Fruit fly (Drosophila melanogaster) whole organism, embryonic: ENCODE measurements around the gene KP78a.

Source experiments
- Ada2b ChIP-seq: fragments of 200-800 bp; sonication (Bioruptor generic); IDR thresholded peaks from 2 replicates; pipeline ENCODE4 v1.3.6; 2022; ENCODE audit warnings: missing biosample characterization, missing genetic modification characterization
- CG11085 ChIP-seq: fragments of 200-800 bp; sonication (Bioruptor generic); IDR thresholded peaks from 2 replicates; pipeline ENCODE4 v1.3.6; 2022; ENCODE audit warnings: missing biosample characterization, missing genetic modification characterization
- CG11456 ChIP-seq: fragments of 200-800 bp; sonication (Bioruptor generic); IDR thresholded peaks from 3 replicates; pipeline ENCODE4 v1.3.6; 2022; ENCODE audit warnings: missing biosample characterization, missing genetic modification characterization
- CG11696 ChIP-seq: fragments of 200-800 bp; sonication (Bioruptor generic); IDR thresholded peaks from 2 replicates; pipeline ENCODE4 v1.3.6; 2022; ENCODE audit warnings: missing biosample characterization, missing genetic modification characterization
- CG12104 ChIP-seq: fragments of 200-800 bp; sonication (Bioruptor generic); optimal IDR thresholded peaks from 3 replicates; lab custom pipeline; 2016; ENCODE audit warnings: missing biosample characterization, missing genetic modification characterization
- CG13296 ChIP-seq: fragments of 200-800 bp; sonication (Bioruptor generic); optimal IDR thresholded peaks from 3 replicates; lab custom pipeline; 2018; ENCODE audit warnings: missing biosample characterization, mild to moderate bottlenecking, missing genetic modification characterization
- CG13424 ChIP-seq: fragments of 200-800 bp; sonication (Bioruptor generic); optimal IDR thresholded peaks from 2 replicates; lab custom pipeline; 2019; ENCODE audit warnings: missing biosample characterization, mild to moderate bottlenecking, missing genetic modification characterization, moderate library complexity
- CG15479 ChIP-seq: fragments of 200-800 bp; sonication (Bioruptor generic); optimal IDR thresholded peaks from 3 replicates; lab custom pipeline; 2019; ENCODE audit warnings: missing biosample characterization, mild to moderate bottlenecking, missing genetic modification characterization, moderate library complexity
- CG15514 ChIP-seq: fragments of 200-800 bp; sonication (Bioruptor generic); optimal IDR thresholded peaks from 3 replicates; lab custom pipeline; 2017; ENCODE audit warnings: missing biosample characterization, missing genetic modification characterization, mild to moderate bottlenecking, moderate library complexity, missing genetic modification reagents
- CG16863 ChIP-seq: fragments of 200-800 bp; sonication (Bioruptor generic); optimal IDR thresholded peaks from 3 replicates; lab custom pipeline; 2016; ENCODE audit warnings: missing biosample characterization, missing genetic modification characterization
- CG33213 ChIP-seq: fragments of 200-800 bp; sonication (Bioruptor generic); optimal IDR thresholded peaks from 3 replicates; lab custom pipeline; 2016; ENCODE audit warnings: missing biosample characterization, missing genetic modification characterization
- CG4820 ChIP-seq: fragments of 200-800 bp; sonication (Bioruptor generic); optimal IDR thresholded peaks from 3 replicates; lab custom pipeline; 2016; ENCODE audit warnings: missing biosample characterization, missing genetic modification characterization
- CG6254 ChIP-seq: fragments of 200-800 bp; sonication (Bioruptor generic); optimal IDR thresholded peaks from 3 replicates; lab custom pipeline; 2017; ENCODE audit warnings: mild to moderate bottlenecking, missing biosample characterization, missing genetic modification reagents, missing genetic modification characterization
- CG7745 ChIP-seq: fragments of 200-800 bp; sonication (Bioruptor generic); optimal IDR thresholded peaks from 2 replicates; lab custom pipeline; 2018; ENCODE audit warnings: missing biosample characterization, mild to moderate bottlenecking, missing genetic modification characterization, moderate library complexity
- CG9215 ChIP-seq: fragments of 200-800 bp; sonication (Bioruptor generic); IDR thresholded peaks from 2 replicates; pipeline ENCODE4 v1.3.6; 2022; ENCODE audit warnings: missing biosample characterization, missing genetic modification characterization
- CrebB ChIP-seq: fragments of 200-800 bp; sonication (Bioruptor generic); optimal IDR thresholded peaks from 3 replicates; lab custom pipeline; 2018; ENCODE audit warnings: missing biosample characterization, mild to moderate bottlenecking, missing genetic modification characterization
- D ChIP-seq, 2 experiments: fragments of 200-800 bp in 1 of 2; fragments of >200 bp in 1 of 2; sonication (Bioruptor generic) in 1 of 2; optimal IDR thresholded peaks; 2 replicates in 1 of 2; 3 replicates in 1 of 2; lab custom pipeline; 2017; ENCODE audit warnings: mild to moderate bottlenecking in 1 of 2, missing biosample characterization in 1 of 2, missing genetic modification characterization in 1 of 2, missing genetic modification reagents in 1 of 2
- Ets97D ChIP-seq: fragments of 200-800 bp; sonication (Bioruptor generic); optimal IDR thresholded peaks from 3 replicates; lab custom pipeline; 2016; ENCODE audit warnings: missing biosample characterization, missing genetic modification characterization
- HmgZ ChIP-seq: fragments of 200-800 bp; sonication (Bioruptor generic); optimal IDR thresholded peaks from 2 replicates; lab custom pipeline; 2018; ENCODE audit warnings: missing biosample characterization, mild to moderate bottlenecking, missing genetic modification characterization
- Hsf ChIP-seq: fragments of 200-800 bp; sonication (Bioruptor generic); optimal IDR thresholded peaks from 3 replicates; lab custom pipeline; 2016; ENCODE audit warnings: missing biosample characterization, missing genetic modification characterization
- Jarid2 ChIP-seq: fragments of 200-800 bp; sonication (Bioruptor generic); optimal IDR thresholded peaks from 3 replicates; lab custom pipeline; 2017; ENCODE audit warnings: mild to moderate bottlenecking, missing biosample characterization, missing genetic modification reagents, missing genetic modification characterization
- Lhr ChIP-seq: fragments of 200-800 bp; sonication (Bioruptor generic); optimal IDR thresholded peaks from 3 replicates; lab custom pipeline; 2017; ENCODE audit warnings: mild to moderate bottlenecking, missing biosample characterization, missing genetic modification reagents, missing genetic modification characterization
- Mrtf ChIP-seq: fragments of 200-800 bp; sonication (Bioruptor generic); IDR thresholded peaks from 3 replicates; pipeline ENCODE4 v1.3.6; 2022; ENCODE audit warnings: missing biosample characterization, missing genetic modification characterization
- Ravus ChIP-seq: fragments of 200-800 bp; sonication (Bioruptor generic); IDR thresholded peaks from 2 replicates; pipeline ENCODE4 v1.3.6; 2022; ENCODE audit warnings: missing biosample characterization, missing genetic modification characterization
- Six4 ChIP-seq: fragments of 200-800 bp; sonication (Bioruptor generic); optimal IDR thresholded peaks from 2 replicates; lab custom pipeline; 2016; ENCODE audit warnings: missing biosample characterization, missing genetic modification characterization
- Ssrp ChIP-seq: fragments of 200-800 bp; sonication (Bioruptor generic); optimal IDR thresholded peaks from 2 replicates; lab custom pipeline; 2018; ENCODE audit warnings: missing biosample characterization, mild to moderate bottlenecking, missing genetic modification characterization, moderate library complexity
- Usf ChIP-seq: fragments of 200-800 bp; sonication (Bioruptor generic); optimal IDR thresholded peaks from 2 replicates; lab custom pipeline; 2017; ENCODE audit warnings: missing genotype, missing biosample characterization, missing genetic modification characterization
- Xrp1 ChIP-seq: fragments of 200-800 bp; sonication (Bioruptor generic); IDR thresholded peaks from 2 replicates; pipeline ENCODE4 v1.3.6; 2022; ENCODE audit warnings: missing biosample characterization, missing genetic modification characterization
- ac ChIP-seq: fragments of 200-800 bp; sonication (Bioruptor generic); optimal IDR thresholded peaks from 3 replicates; lab custom pipeline; 2017; ENCODE audit warnings: missing biosample characterization, mild to moderate bottlenecking, missing genetic modification characterization
- aop ChIP-seq: fragments of 200-800 bp; sonication (Bioruptor generic); IDR thresholded peaks from 2 replicates; pipeline ENCODE4 v1.3.6; 2022; ENCODE audit warnings: missing biosample characterization, missing genetic modification characterization
- az2 ChIP-seq: fragments of 200-800 bp; sonication (Bioruptor generic); optimal IDR thresholded peaks from 3 replicates; lab custom pipeline; 2016; ENCODE audit warnings: missing biosample characterization, missing genetic modification characterization
- ci ChIP-seq: fragments of 200-800 bp; sonication (Bioruptor generic); IDR thresholded peaks from 3 replicates; pipeline ENCODE4 v1.3.6; 2022; ENCODE audit warnings: missing biosample characterization, missing genetic modification characterization
- cwo ChIP-seq: fragments of 200-800 bp; sonication (Bioruptor generic); optimal IDR thresholded peaks from 3 replicates; lab custom pipeline; 2017; ENCODE audit warnings: missing biosample characterization, missing genetic modification characterization, mild to moderate bottlenecking, moderate library complexity, missing genetic modification reagents
- dimm ChIP-seq: fragments of 200-800 bp; sonication (Bioruptor generic); IDR thresholded peaks from 2 replicates; pipeline ENCODE4 v1.3.6; 2022; ENCODE audit warnings: missing biosample characterization, missing genetic modification characterization
- en ChIP-seq: fragments of 200-800 bp; sonication (Bioruptor generic); optimal IDR thresholded peaks from 2 replicates; lab custom pipeline; 2016; ENCODE audit warnings: missing biosample characterization, missing genetic modification characterization
- fd96Cb ChIP-seq: fragments of 200-800 bp; sonication (Bioruptor generic); optimal IDR thresholded peaks from 2 replicates; lab custom pipeline; 2018; ENCODE audit warnings: missing biosample characterization, mild to moderate bottlenecking, missing genetic modification characterization, moderate library complexity
- gro ChIP-seq: fragments of 200-800 bp; sonication (Bioruptor generic); optimal IDR thresholded peaks from 2 replicates; lab custom pipeline; 2016; ENCODE audit warnings: missing biosample characterization, missing genetic modification characterization
- gt ChIP-seq: fragments of 200-800 bp; sonication (Bioruptor generic); IDR thresholded peaks from 2 replicates; pipeline ENCODE4 v1.3.6; 2022; ENCODE audit warnings: missing biosample characterization, missing genetic modification characterization
- insv ChIP-seq, 2 experiments: fragments of 200-800 bp; sonication (Bioruptor generic); optimal IDR thresholded peaks; 3 replicates each; lab custom pipeline; 2016 to 2018; ENCODE audit warnings: missing biosample characterization in 2 of 2, missing genetic modification characterization in 2 of 2
- jumu ChIP-seq: fragments of 200-800 bp; sonication (Bioruptor generic); optimal IDR thresholded peaks from 3 replicates; lab custom pipeline; 2016; ENCODE audit warnings: missing biosample characterization, missing genetic modification characterization
- lov ChIP-seq, 2 experiments: fragments of 200-800 bp in 1 of 2; fragments of >200 bp in 1 of 2; sonication (Bioruptor generic) in 1 of 2; IDR thresholded peaks in 1 of 2; optimal IDR thresholded peaks in 1 of 2; 2 replicates in 1 of 2; 3 replicates in 1 of 2; pipeline versions ENCODE4 v1.3.6 to Lab custom; 2017 to 2022; ENCODE audit warnings: missing biosample characterization in 1 of 2, missing genetic modification characterization in 1 of 2
- mam ChIP-seq: fragments of 200-800 bp; sonication (Bioruptor generic); optimal IDR thresholded peaks from 3 replicates; lab custom pipeline; 2016; ENCODE audit warnings: missing biosample characterization, missing genetic modification characterization
- onecut ChIP-seq: fragments of 200-800 bp; sonication (Bioruptor generic); IDR thresholded peaks from 2 replicates; pipeline ENCODE4 v1.3.6; 2022; ENCODE audit warnings: missing biosample characterization, missing genetic modification characterization
- otp ChIP-seq: fragments of 200-800 bp; sonication (Bioruptor generic); IDR thresholded peaks from 3 replicates; pipeline ENCODE4, ENCODE4 v1.3.6; 2022; ENCODE audit warnings: missing biosample characterization, missing genetic modification characterization
- pb ChIP-seq: fragments of 200-800 bp; sonication (Bioruptor generic); optimal IDR thresholded peaks from 3 replicates; lab custom pipeline; 2016; ENCODE audit warnings: missing biosample characterization, missing genetic modification characterization
- ro ChIP-seq: fragments of 200-800 bp; sonication (Bioruptor generic); IDR thresholded peaks from 2 replicates; pipeline ENCODE4 v1.3.6; 2022; ENCODE audit warnings: missing biosample characterization, missing genetic modification characterization
- schlank ChIP-seq: fragments of 200-800 bp; sonication (Bioruptor generic); optimal IDR thresholded peaks from 2 replicates; lab custom pipeline; 2018; ENCODE audit warnings: missing biosample characterization, mild to moderate bottlenecking, missing genetic modification characterization
- sim ChIP-seq: fragments of 200-800 bp; sonication (Bioruptor generic); IDR thresholded peaks from 2 replicates; pipeline ENCODE4 v1.3.6; 2022; ENCODE audit warnings: missing biosample characterization, missing genetic modification characterization
- sqz ChIP-seq: fragments of 200-800 bp; sonication (Bioruptor generic); optimal IDR thresholded peaks from 3 replicates; lab custom pipeline; 2018; ENCODE audit warnings: missing biosample characterization, mild to moderate bottlenecking, missing genetic modification characterization
- tio ChIP-seq: fragments of 200-800 bp; sonication (Bioruptor generic); optimal IDR thresholded peaks from 2 replicates; lab custom pipeline; 2017; ENCODE audit warnings: missing biosample characterization, missing genetic modification characterization, inconsistent platforms

The KP78a gene

dm6 chr3R:11392805-11393204 lies 39.9 kb upstream of the KP78a start (continued):
- peak; percentile 62; the same call in 2 of the 3 replicates for TF ChIP-seq Mrtf (GFP tag; lab: Robert Waterston, UW)
- peak; percentile 17 for TF ChIP-seq CG16863 (GFP tag; lab: Kevin White, UChicago)
- peak; percentile 40 for TF ChIP-seq CrebB (tag; lab: Kevin White, UChicago)
- peak; percentile 7 for TF ChIP-seq HmgZ
- TF ChIP-seq sim (GFP tag; lab: Robert Waterston, UW): peak; percentile 68; the same call in 1 of the 2 replicates
- peak; percentile 86 for TF ChIP-seq onecut (GFP tag; lab: Robert Waterston, UW)
- TF ChIP-seq gt (GFP tag; lab: Robert Waterston, UW): peak; percentile 63
- TF ChIP-seq sqz (GFP tag; lab: Kevin White, UChicago): peak; percentile 72
- TF ChIP-seq cwo (GFP tag; lab: Kevin White, UChicago): no peak
- TF ChIP-seq Lhr (GFP tag; lab: Kevin White, UChicago): peak; percentile 62
- TF ChIP-seq Ada2b (GFP tag; lab: Robert Waterston, UW): peak; percentile 27; the same call in 1 of the 2 replicates
- peak; percentile 54 for TF ChIP-seq CG4820 (GFP tag; lab: Kevin White, UChicago)
- TF ChIP-seq CG15479 (GFP tag; lab: Kevin White, UChicago): peak; percentile 44
- TF ChIP-seq aop: peak; percentile 28; the same call in 1 of the 2 replicates
- peak; percentile 94 for TF ChIP-seq ac
- TF ChIP-seq Jarid2: peak; percentile 42
- peak; percentile 83 for TF ChIP-seq CG33213 (GFP tag; lab: Kevin White, UChicago)
- TF ChIP-seq gro (GFP tag; lab: Kevin White, UChicago): no peak
- TF ChIP-seq CG13424: no peak
- TF ChIP-seq CG6254 (GFP tag; lab: Kevin White, UChicago): peak; percentile 74
- peak; percentile 29 for TF ChIP-seq tio (GFP tag; lab: Kevin White, UChicago)
- TF ChIP-seq CG11696 (GFP tag; lab: Robert Waterston, UW): no peak
- TF ChIP-seq CG9215: no peak
- peak; percentile 47 for TF ChIP-seq schlank (tag; lab: Kevin White, UChicago)
- TF ChIP-seq CG15514 (GFP tag; lab: Kevin White, UChicago): peak; percentile 51
- no peak for TF ChIP-seq CG13296 (GFP tag; lab: Kevin White, UChicago)
- TF ChIP-seq CG11085 (GFP tag; lab: Robert Waterston, UW): 0 out of 2 replicates have a peak, but pooled peaks have one; percentile 47
- no peak for TF ChIP-seq lov (optimal IDR thresholded peaks at IDR 0.05; lab: Kevin White, UChicago)
- TF ChIP-seq lov (GFP tag; IDR thresholded peaks at IDR 0.05; lab: Robert Waterston, UW): peak; percentile 93
- peak; percentile 42 for TF ChIP-seq Usf (GFP tag; lab: Kevin White, UChicago)
- peak; percentile 45 for TF ChIP-seq Ssrp
- TF ChIP-seq ro (GFP tag; lab: Robert Waterston, UW): 0 out of 2 replicates have a peak, but pooled peaks have one; percentile 37
- peak; percentile 57 for TF ChIP-seq CG12104 (GFP tag; lab: Kevin White, UChicago)
- TF ChIP-seq jumu (GFP tag; lab: Kevin White, UChicago): peak; percentile 15
- TF ChIP-seq az2 (GFP tag; lab: Kevin White, UChicago): peak; percentile 32
- peak; percentile 40; the same call in 1 of the 2 replicates for TF ChIP-seq dimm
- TF ChIP-seq otp: peak; percentile 79
- TF ChIP-seq Hsf (GFP tag; lab: Kevin White, UChicago): peak; percentile 63
- TF ChIP-seq fd96Cb (tag; lab: Kevin White, UChicago): no peak
- TF ChIP-seq Ravus (GFP tag; lab: Robert Waterston, UW): no peak
- peak; percentile 76; the same call in 2 of the 3 replicates for TF ChIP-seq CG11456 (GFP tag; lab: Robert Waterston, UW)
- peak; percentile 98 for TF ChIP-seq Ets97D (GFP tag; lab: Kevin White, UChicago)
- TF ChIP-seq Xrp1 (GFP tag; lab: Robert Waterston, UW): peak; percentile 53; the same call in 1 of the 2 replicates
- TF ChIP-seq D (optimal IDR thresholded peaks at IDR 0.05; lab: Kevin White, UChicago): no peak
- TF ChIP-seq D (GFP tag; optimal IDR thresholded peaks at IDR 0.05; lab: Kevin White, UChicago): peak; percentile 75
- peak in 1 of 2 experiments; percentile 57 for TF ChIP-seq insv (GFP tag; optimal IDR thresholded peaks at IDR 0.05; lab: Kevin White, UChicago)
- TF ChIP-seq en: peak; percentile 57
- TF ChIP-seq Six4: peak; percentile 44
- TF ChIP-seq mam (GFP tag; lab: Kevin White, UChicago): no peak
- no peak for TF ChIP-seq CG7745
- peak; percentile 92 for TF ChIP-seq ci (GFP tag; lab: Robert Waterston, UW)
- peak; percentile 71 for TF ChIP-seq pb (GFP tag; lab: Kevin White, UChicago)
